Fruit fly (Drosophila melanogaster) whole organism, prepupa: Measurements from ENCODE around the gene CG43732.

ENCODE experiments used
- CG11294 ChIP-seq: fragments of 200-800 bp; sonication (Bioruptor generic); IDR thresholded peaks from 2 replicates; pipeline ENCODE4 v1.3.6; 2022; ENCODE audit warnings: missing biosample characterization, missing genetic modification characterization
- CG11762 ChIP-seq: fragments of 200-800 bp; sonication (Bioruptor generic); optimal IDR thresholded peaks from 3 replicates; lab custom pipeline; 2016; ENCODE audit warnings: missing biosample characterization, missing genetic modification characterization; ENCODE audit not compliant: insufficient read depth
- CG11902 ChIP-seq: fragments of 200-800 bp; sonication (Bioruptor generic); optimal IDR thresholded peaks from 3 replicates; lab custom pipeline; 2016; ENCODE audit warnings: missing biosample characterization, missing genetic modification characterization
- CG15336 ChIP-seq: fragments of 200-800 bp; sonication (Bioruptor generic); IDR thresholded peaks from 2 replicates; pipeline ENCODE4 v1.3.6; 2022; ENCODE audit warnings: missing biosample characterization, missing genetic modification characterization
- CG1621 ChIP-seq: fragments of 200-800 bp; sonication (Bioruptor generic); optimal IDR thresholded peaks from 3 replicates; lab custom pipeline; 2018; ENCODE audit warnings: missing biosample characterization, mild to moderate bottlenecking, missing genetic modification characterization
- CG3032 ChIP-seq: fragments of 200-800 bp; optimal IDR thresholded peaks from 2 replicates; lab custom pipeline; 2019; ENCODE audit warnings: missing biosample characterization, mild to moderate bottlenecking, missing genetic modification characterization, moderate library complexity
- CG32006 ChIP-seq: fragments of 200-800 bp; sonication (Bioruptor generic); optimal IDR thresholded peaks from 3 replicates; lab custom pipeline; 2017; ENCODE audit warnings: missing biosample characterization, mild to moderate bottlenecking, missing genetic modification characterization
- CG3919 ChIP-seq: fragments of 200-800 bp; sonication (Bioruptor generic); optimal IDR thresholded peaks from 3 replicates; lab custom pipeline; 2016; ENCODE audit warnings: missing biosample characterization, missing genetic modification characterization
- CG4318 ChIP-seq: fragments of 200-800 bp; sonication (Bioruptor generic); optimal IDR thresholded peaks from 3 replicates; lab custom pipeline; 2017; ENCODE audit warnings: missing biosample characterization, mild to moderate bottlenecking, missing genetic modification characterization
- CG6163 ChIP-seq: fragments of 200-800 bp; sonication (Bioruptor generic); IDR thresholded peaks from 3 replicates; pipeline ENCODE4 v1.3.6; 2022; ENCODE audit warnings: missing biosample characterization, missing genetic modification characterization
- CG6792 ChIP-seq: fragments of 200-800 bp; sonication (Bioruptor generic); optimal IDR thresholded peaks from 3 replicates; lab custom pipeline; 2016; ENCODE audit warnings: missing biosample characterization, missing genetic modification characterization
- CG6808 ChIP-seq: fragments of 200-800 bp; sonication (Bioruptor generic); optimal IDR thresholded peaks from 3 replicates; lab custom pipeline; 2017; ENCODE audit warnings: missing biosample characterization, missing genetic modification characterization, mild to moderate bottlenecking, moderate library complexity, missing genetic modification reagents
- CG7368 ChIP-seq: fragments of 200-800 bp; sonication (Bioruptor generic); optimal IDR thresholded peaks from 3 replicates; lab custom pipeline; 2016; ENCODE audit warnings: missing biosample characterization, missing genetic modification characterization
- CG8319 ChIP-seq: fragments of 200-800 bp; sonication (Bioruptor generic); optimal IDR thresholded peaks from 3 replicates; lab custom pipeline; 2016; ENCODE audit warnings: missing biosample characterization, missing genetic modification characterization
- CG8632 ChIP-seq: fragments of 200-800 bp; sonication (Bioruptor generic); optimal IDR thresholded peaks from 3 replicates; lab custom pipeline; 2016; ENCODE audit warnings: missing biosample characterization, missing genetic modification characterization
- CG9139 ChIP-seq: fragments of 200-800 bp; sonication (Bioruptor generic); optimal IDR thresholded peaks from 3 replicates; lab custom pipeline; 2017; ENCODE audit warnings: missing biosample characterization, mild to moderate bottlenecking, missing genetic modification characterization
- Eip93F ChIP-seq: fragments of 200-800 bp; sonication (Bioruptor generic); optimal IDR thresholded peaks from 2 replicates; lab custom pipeline; 2016; ENCODE audit warnings: missing biosample characterization, mild to moderate bottlenecking, missing genetic modification characterization
- Ets96B ChIP-seq: fragments of 200-800 bp; optimal IDR thresholded peaks from 2 replicates; lab custom pipeline; 2019; ENCODE audit warnings: missing biosample characterization, mild to moderate bottlenecking, missing genetic modification characterization, moderate library complexity
- Hr38 ChIP-seq: sonication (Bioruptor generic); optimal IDR thresholded peaks from 2 replicates; lab custom pipeline; 2016; ENCODE audit warnings: missing biosample characterization, missing genetic modification characterization
- Hr4 ChIP-seq: fragments of 200-800 bp; sonication (Bioruptor generic); optimal IDR thresholded peaks from 3 replicates; lab custom pipeline; 2016; ENCODE audit warnings: missing biosample characterization, missing genetic modification characterization
- Lpt ChIP-seq: fragments of 200-800 bp; sonication (Bioruptor generic); optimal IDR thresholded peaks from 3 replicates; lab custom pipeline; 2016; ENCODE audit warnings: missing biosample characterization, missing genetic modification characterization
- Sox102F ChIP-seq: fragments of 200-800 bp; sonication (Bioruptor generic); optimal IDR thresholded peaks from 2 replicates; lab custom pipeline; 2016; ENCODE audit warnings: missing biosample characterization, mild to moderate bottlenecking, missing genetic modification characterization
- Sox14 ChIP-seq: fragments of 200-800 bp; sonication (Bioruptor generic); optimal IDR thresholded peaks from 3 replicates; lab custom pipeline; 2016; ENCODE audit warnings: missing biosample characterization, missing genetic modification characterization
- Sox15 ChIP-seq: fragments of 200-800 bp; sonication (Bioruptor generic); optimal IDR thresholded peaks from 3 replicates; lab custom pipeline; 2016; ENCODE audit warnings: missing biosample characterization, missing genetic modification characterization
- achi ChIP-seq: fragments of 200-800 bp; sonication (Bioruptor generic); optimal IDR thresholded peaks from 3 replicates; lab custom pipeline; 2016; ENCODE audit warnings: missing biosample characterization, missing genetic modification characterization
- dac ChIP-seq: fragments of 200-800 bp; sonication (Bioruptor generic); optimal IDR thresholded peaks from 2 replicates; lab custom pipeline; 2017; ENCODE audit warnings: missing biosample characterization, mild to moderate bottlenecking, missing genetic modification characterization
- dsx ChIP-seq: fragments of 200-800 bp; optimal IDR thresholded peaks from 3 replicates; lab custom pipeline; 2019; ENCODE audit warnings: missing biosample characterization, mild to moderate bottlenecking, missing genetic modification characterization, moderate library complexity; ENCODE audit not compliant: poor library complexity, severe bottlenecking
- eg ChIP-seq: fragments of 200-800 bp; sonication (Bioruptor generic); IDR thresholded peaks from 3 replicates; pipeline ENCODE4 v1.3.6; 2022; ENCODE audit warnings: missing biosample characterization, missing genetic modification characterization
- fd59A ChIP-seq: fragments of 200-800 bp; sonication (Bioruptor generic); optimal IDR thresholded peaks from 2 replicates; lab custom pipeline; 2017; ENCODE audit warnings: missing biosample characterization, mild to moderate bottlenecking, missing genetic modification characterization, missing genetic modification reagents
- pdm3 ChIP-seq: fragments of 200-800 bp; sonication (Bioruptor generic); optimal IDR thresholded peaks from 3 replicates; lab custom pipeline; 2016; ENCODE audit warnings: missing biosample characterization, missing genetic modification characterization
- salr ChIP-seq, 2 experiments: fragments of 200-800 bp; sonication (Bioruptor generic); optimal IDR thresholded peaks; 3 replicates each; lab custom pipeline; 2016 to 2018; ENCODE audit warnings: missing biosample characterization in 2 of 2, missing genetic modification characterization in 2 of 2, mild to moderate bottlenecking in 1 of 2
- spab ChIP-seq: fragments of 200-800 bp; sonication (Bioruptor generic); optimal IDR thresholded peaks from 2 replicates; lab custom pipeline; 2017; ENCODE audit warnings: missing biosample characterization, mild to moderate bottlenecking, missing genetic modification characterization, missing genetic modification reagents
- ss ChIP-seq, 2 experiments: fragments of 200-800 bp; sonication (Bioruptor generic); optimal IDR thresholded peaks; 2 replicates in 1 of 2; 3 replicates in 1 of 2; lab custom pipeline; 2017 to 2018; ENCODE audit warnings: mild to moderate bottlenecking in 2 of 2, missing biosample characterization in 2 of 2, missing genetic modification characterization in 2 of 2, moderate library complexity in 1 of 2
- topi ChIP-seq: fragments of 200-800 bp; sonication (Bioruptor generic); optimal IDR thresholded peaks from 3 replicates; lab custom pipeline; 2016; ENCODE audit warnings: missing biosample characterization, missing genetic modification characterization

Gene CG43732

dm6 chr3R:18928918-18929705 lies 20.9 kb upstream of the CG43732 start, which contains the start of gene CG42613 (continued):
- TF ChIP-seq ss (GFP tag; optimal IDR thresholded peaks at IDR 0.05; lab: Kevin White, UChicago) (no peak), Sox15 (no peak), CG8319 (GFP tag; lab: Kevin White, UChicago) (peak; percentile 44), achi (GFP tag; lab: Kevin White, UChicago) (peak; percentile 59), CG7368 (peak; percentile 43), spab (GFP tag; lab: Kevin White, UChicago) (no peak), CG11902 (GFP tag; lab: Kevin White, UChicago) (no peak), CG9139 (GFP tag; lab: Kevin White, UChicago) (no peak), salr (GFP tag; optimal IDR thresholded peaks at IDR 0.05; lab: Kevin White, UChicago) (peak in 1 of 2 experiments; percentile 52), Sox14 (GFP tag; lab: Kevin White, UChicago) (no peak), eg (GFP tag; lab: Robert Waterston, UW) (0 out of 3 replicates have a peak, but pooled peaks have one; percentile 40), CG11762 (GFP tag; lab: Kevin White, UChicago) (peak; percentile 18), CG6808 (GFP tag; lab: Kevin White, UChicago) (peak; percentile 30), fd59A (GFP tag; lab: Kevin White, UChicago) (no peak), CG6792 (GFP tag; lab: Kevin White, UChicago) (peak; percentile 15), CG15336 (GFP tag; lab: Robert Waterston, UW) (no peak), CG3919 (peak; percentile 72), dsx (GFP tag; lab: Kevin White, UChicago) (no peak), Eip93F (GFP tag; lab: Kevin White, UChicago) (no peak), dac (GFP tag; lab: Kevin White, UChicago) (peak; percentile 25), Hr4 (GFP tag; lab: Kevin White, UChicago) (peak; percentile 13), Sox102F (GFP tag; lab: Kevin White, UChicago) (peak; percentile 42), CG8632 (GFP tag; lab: Kevin White, UChicago) (peak; percentile 14)

DNA sequence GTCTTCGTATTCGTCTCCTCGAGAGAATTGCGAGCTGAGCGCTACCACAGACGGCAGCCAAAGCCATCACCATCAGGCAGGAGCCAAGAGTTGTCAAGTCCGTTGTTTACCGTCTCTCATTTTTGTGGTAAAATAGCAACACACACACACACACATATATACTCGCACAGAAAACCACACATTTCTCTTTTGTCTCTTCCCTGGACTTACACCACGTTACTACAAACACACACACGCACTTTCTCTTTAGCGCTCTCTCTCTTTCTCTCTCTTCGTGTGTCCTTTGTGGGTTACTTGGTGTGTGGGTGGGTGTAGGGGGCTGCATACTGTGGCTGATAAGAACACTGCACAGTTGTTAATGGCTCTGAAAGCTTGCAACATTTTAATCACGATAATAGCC lies 18.3 kb upstream of the CG43732 start:
- TF ChIP-seq spab (GFP tag; lab: Kevin White, UChicago) = no peak
- no peak for TF ChIP-seq CG11762 (GFP tag; lab: Kevin White, UChicago)
- no peak for TF ChIP-seq CG4318 (GFP tag; lab: Kevin White, UChicago)
- TF ChIP-seq CG6808 (GFP tag; lab: Kevin White, UChicago) = no peak

- no peak for TF ChIP-seq CG3032 (tag; lab: Kevin White, UChicago)
- TF ChIP-seq topi (GFP tag; lab: Kevin White, UChicago) = no peak
- no peak for TF ChIP-seq Lpt (GFP tag; lab: Kevin White, UChicago)
- no peak for TF ChIP-seq CG6163
- no peak for TF ChIP-seq Hr38 (GFP tag; lab: Kevin White, UChicago)
- no peak for TF ChIP-seq salr (GFP tag; optimal IDR thresholded peaks at IDR 0.05; lab: Kevin White, UChicago)
- no peak for TF ChIP-seq CG6792 (GFP tag; lab: Kevin White, UChicago)
- no peak for TF ChIP-seq CG11294
- TF ChIP-seq CG32006 (GFP tag; lab: Kevin White, UChicago) = no peak
- TF ChIP-seq Ets96B (tag; lab: Kevin White, UChicago) = no peak
- no peak for TF ChIP-seq pdm3 (GFP tag; lab: Kevin White, UChicago)
- TF ChIP-seq CG1621 (tag; lab: Kevin White, UChicago) = no peak
- TF ChIP-seq, all 60 proteins: peak for 0
These were observed 2.7 kb upstream of the CG43732 start for dm6 chr3R:18947307-18947706.
